Fruit fly (Drosophila melanogaster): ENCODE data around the gene CG14995.

CG14995 gene

DNA sequence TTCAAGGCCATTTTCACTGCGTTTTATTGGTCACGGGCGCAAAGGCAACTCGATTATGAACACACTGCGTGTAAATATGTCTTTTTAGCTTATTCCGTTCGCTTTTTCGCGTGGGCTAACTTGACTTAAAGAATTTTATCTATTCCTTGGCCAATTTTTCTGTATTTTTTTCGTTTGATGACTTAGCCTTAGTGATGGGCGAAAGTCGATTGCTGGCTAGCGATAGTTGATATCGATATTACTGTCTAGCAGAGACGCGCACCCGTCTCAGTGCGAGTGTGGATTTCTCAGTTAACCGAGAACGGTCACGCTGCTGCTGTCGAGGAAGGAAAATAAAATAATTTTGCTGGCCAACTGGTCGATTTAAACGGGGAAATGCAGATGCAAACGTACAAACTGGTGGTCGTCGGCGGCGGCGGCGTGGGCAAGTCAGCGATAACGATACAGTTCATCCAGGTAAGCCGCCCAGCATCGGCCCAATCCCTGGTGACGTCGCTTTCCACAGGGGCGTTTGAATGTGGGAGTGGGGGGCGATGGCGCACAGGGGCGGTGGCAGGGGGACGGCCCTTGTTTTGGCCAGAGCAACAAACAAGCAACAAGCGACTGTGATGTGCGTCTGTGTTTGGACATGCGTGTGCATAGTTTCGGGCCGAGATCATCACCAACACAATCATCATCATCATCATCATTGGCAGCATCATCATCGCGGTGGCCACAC lies 35.9 kb upstream of the CG14995 start, which contains the start of the genes Rop and Ras64B:
TSS of gene Rop (minus strand) at position 193 of the 718 bp plus-strand sequence.
TSS of gene Ras64B (plus strand) at position 273 of the 718 bp plus-strand sequence.
- peak; percentile 23; the same call in 1 of the 2 replicates for TF ChIP-seq Ets98B (GFP tag; IDR thresholded peaks at IDR 0.05)
- TF ChIP-seq CG34367 (tag; optimal IDR thresholded peaks at IDR 0.05), result no peak
- TF ChIP-seq CG32121 (GFP tag; IDR thresholded peaks at IDR 0.05), result no peak
- peak; percentile 1 for TF ChIP-seq CG15710 (tag; optimal IDR thresholded peaks at IDR 0.05)
- no peak for TF ChIP-seq CG12605 (GFP tag; IDR thresholded peaks at IDR 0.05)
- no peak; the same call in 2 of the 3 replicates for TF ChIP-seq fd96Ca (GFP tag; IDR thresholded peaks at IDR 0.05)
- TF ChIP-seq Pif1B (GFP tag; optimal IDR thresholded peaks at IDR 0.05), result no peak
- no peak for TF ChIP-seq gl (tag; optimal IDR thresholded peaks at IDR 0.05)
- TF ChIP-seq CG4496 (GFP tag; IDR thresholded peaks at IDR 0.05), result no peak
- no peak for TF ChIP-seq rn (GFP tag; IDR thresholded peaks at IDR 0.05)
- TF ChIP-seq CG8301 (tag; optimal IDR thresholded peaks at IDR 0.05), result no peak
- peak; percentile 57 for TF ChIP-seq EcR (GFP tag; optimal IDR thresholded peaks at IDR 0.05)
- no peak for TF ChIP-seq D1 (tag; optimal IDR thresholded peaks at IDR 0.05)

DNA sequence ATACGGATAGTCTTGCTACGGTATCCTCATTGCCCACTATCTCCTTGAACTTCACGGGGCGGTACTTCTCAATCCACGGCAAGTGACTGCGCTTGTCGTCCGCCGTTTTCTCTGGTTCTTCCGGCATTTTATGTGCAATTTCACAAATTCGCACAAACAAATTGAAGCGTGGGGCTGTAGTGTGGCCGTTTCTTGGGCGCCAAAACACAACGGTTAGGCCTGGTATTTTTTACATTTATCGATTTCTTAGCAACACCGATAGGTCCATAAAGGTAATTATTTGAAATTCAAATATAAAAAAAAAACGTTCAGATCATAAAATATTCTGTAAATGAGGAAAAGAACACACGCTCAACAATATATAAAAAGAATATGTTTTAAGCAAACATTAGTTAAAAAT lies 32.8 kb upstream of the CG14995 start, which contains the start of gene RfC4:
TSS of gene RfC4 (minus strand) at position 182 of the 400 bp plus-strand sequence.
- no peak for TF ChIP-seq Snoo (tag; optimal IDR thresholded peaks at IDR 0.05)
- TF ChIP-seq CG4496 (GFP tag; IDR thresholded peaks at IDR 0.05), result no peak
- no peak for TF ChIP-seq rn (GFP tag; IDR thresholded peaks at IDR 0.05)
- TF ChIP-seq CG9948 (tag; optimal IDR thresholded peaks at IDR 0.05), result no peak
- no peak for TF ChIP-seq gl (tag; optimal IDR thresholded peaks at IDR 0.05)
- TF ChIP-seq Pif1A (GFP tag; optimal IDR thresholded peaks at IDR 0.05), result no peak
- no peak for TF ChIP-seq EcR (GFP tag; optimal IDR thresholded peaks at IDR 0.05)

DNA sequence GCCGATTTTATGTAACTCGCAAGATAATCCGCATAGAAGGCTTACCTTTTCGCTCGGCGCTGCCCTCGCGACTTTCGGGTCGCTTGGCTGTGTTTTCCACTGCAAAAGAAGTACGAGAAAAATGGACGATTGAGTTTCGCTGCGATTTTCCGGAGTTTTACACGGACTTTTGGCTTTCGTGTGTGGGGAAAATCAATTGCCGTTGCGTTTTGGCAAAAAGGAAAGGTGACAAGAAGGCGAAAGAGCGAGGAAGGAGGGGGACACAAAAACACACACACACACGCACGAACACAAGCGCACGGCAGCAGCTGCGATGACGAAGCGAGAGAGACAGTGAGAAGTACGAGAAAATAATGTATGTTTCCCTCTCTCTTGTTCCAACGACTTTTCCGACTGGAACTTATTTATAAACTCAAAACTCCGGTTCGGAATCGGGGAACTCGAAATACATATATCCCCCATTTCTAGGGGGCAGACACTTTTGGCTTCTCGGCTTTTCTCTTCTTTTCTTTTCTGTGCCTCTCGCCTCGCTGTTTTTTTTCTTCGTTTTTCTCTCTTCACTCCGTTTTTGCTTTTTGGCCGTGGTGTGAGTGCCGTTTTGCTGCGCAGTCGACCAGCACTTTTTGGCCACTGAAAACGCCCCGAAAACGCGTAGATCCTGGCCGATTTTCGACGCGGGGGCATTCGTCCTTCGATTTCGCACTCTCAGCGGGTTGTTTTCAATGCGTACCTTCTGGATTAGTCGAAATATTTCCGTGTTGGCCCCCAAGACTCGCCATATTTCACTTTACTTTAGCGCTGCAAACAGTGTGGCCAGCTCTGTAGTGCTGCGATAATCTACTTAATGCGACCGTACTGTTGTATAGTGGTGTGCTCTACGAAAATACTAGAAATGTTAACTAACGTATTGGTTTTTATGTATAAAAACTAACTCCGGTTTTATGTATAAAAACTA lies 30.9 kb upstream of the CG14995 start, which contains the start of gene ens:
TSS of gene ens (minus strand) at position 827 of the 955 bp plus-strand sequence.
- TF ChIP-seq CG32121 (GFP tag; IDR thresholded peaks at IDR 0.05), result peak; percentile 40
- peak; percentile 2 for TF ChIP-seq CG34367 (tag; optimal IDR thresholded peaks at IDR 0.05)
- TF ChIP-seq gl (tag; optimal IDR thresholded peaks at IDR 0.05), result peak; percentile 31
- peak; percentile 17; the same call in 1 of the 2 replicates for TF ChIP-seq CG12605 (GFP tag; IDR thresholded peaks at IDR 0.05)
- no peak for TF ChIP-seq Ets98B (GFP tag; IDR thresholded peaks at IDR 0.05)
- no peak for TF ChIP-seq Pif1A (GFP tag; optimal IDR thresholded peaks at IDR 0.05)
- TF ChIP-seq Snoo (tag; optimal IDR thresholded peaks at IDR 0.05), result peak; percentile 20
- peak; percentile 14 for TF ChIP-seq EcR (GFP tag; optimal IDR thresholded peaks at IDR 0.05)
- peak; percentile 15 for TF ChIP-seq CG15710 (tag; optimal IDR thresholded peaks at IDR 0.05)

DNA sequence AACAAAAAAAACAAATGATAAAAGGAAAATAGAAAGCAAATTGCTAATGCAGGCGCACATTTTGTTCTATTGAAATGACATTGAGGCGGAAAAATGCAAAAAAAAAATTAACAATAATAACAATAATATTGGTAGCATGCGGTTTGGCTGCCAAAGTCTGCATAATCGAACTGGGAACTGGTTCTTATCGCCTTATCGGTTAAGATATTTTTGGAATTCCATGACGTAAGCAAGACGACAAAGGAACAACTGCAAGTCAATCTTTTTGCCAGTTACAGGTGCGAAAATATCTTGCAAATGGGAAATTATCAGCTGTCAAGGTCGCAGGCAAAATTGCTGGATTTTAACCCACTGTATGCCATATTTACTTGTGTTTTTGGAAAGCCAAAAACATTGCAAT lies 29.5 kb upstream of the CG14995 start:
- no peak for TF ChIP-seq fd96Ca (GFP tag; IDR thresholded peaks at IDR 0.05)
- no peak for TF ChIP-seq CG13204 (GFP tag; optimal IDR thresholded peaks at IDR 0.05)
- no peak for TF ChIP-seq Pif1A (GFP tag; optimal IDR thresholded peaks at IDR 0.05)
- no peak for TF ChIP-seq CG8301 (tag; optimal IDR thresholded peaks at IDR 0.05)
- no peak for TF ChIP-seq CG8159 (tag; optimal IDR thresholded peaks at IDR 0.05)
- TF ChIP-seq CG14655 (GFP tag; optimal IDR thresholded peaks at IDR 0.05), result no peak
- no peak for TF ChIP-seq D1 (tag; optimal IDR thresholded peaks at IDR 0.05)
- TF ChIP-seq CG10348 (GFP tag; IDR thresholded peaks at IDR 0.05), result no peak
- TF ChIP-seq CG9948 (tag; optimal IDR thresholded peaks at IDR 0.05), result no peak
- no peak for TF ChIP-seq Snoo (tag; optimal IDR thresholded peaks at IDR 0.05)
- TF ChIP-seq Ets98B (GFP tag; IDR thresholded peaks at IDR 0.05), result no peak
- no peak for TF ChIP-seq EcR (GFP tag; optimal IDR thresholded peaks at IDR 0.05)
- TF ChIP-seq CG12605 (GFP tag; IDR thresholded peaks at IDR 0.05), result no peak

DNA sequence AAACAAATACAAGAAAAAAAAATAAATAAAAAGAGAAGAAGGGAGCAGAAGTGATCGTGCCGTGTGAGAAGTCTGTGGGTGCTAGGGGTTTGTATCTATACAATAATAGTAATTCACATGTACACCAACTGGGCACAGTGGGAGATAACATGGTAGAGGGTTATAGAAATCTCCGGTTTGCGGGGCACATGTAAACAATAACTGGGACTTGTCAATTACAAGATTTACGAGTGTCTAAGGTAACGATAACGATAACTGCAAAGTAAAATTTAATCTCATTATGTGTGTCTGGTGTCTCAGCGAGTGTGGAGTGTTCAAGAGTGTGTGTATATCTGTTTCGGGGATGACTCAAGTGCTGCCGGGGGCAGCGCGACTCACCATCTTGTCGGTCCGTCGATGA lies 27.7 kb upstream of the CG14995 start:
- TF ChIP-seq Pif1B (GFP tag; optimal IDR thresholded peaks at IDR 0.05), result no peak
- TF ChIP-seq CG4496 (GFP tag; IDR thresholded peaks at IDR 0.05), result no peak
- TF ChIP-seq CG8159 (tag; optimal IDR thresholded peaks at IDR 0.05), result no peak
- TF ChIP-seq EcR (GFP tag; optimal IDR thresholded peaks at IDR 0.05), result no peak
- no peak for TF ChIP-seq D1 (tag; optimal IDR thresholded peaks at IDR 0.05)
- TF ChIP-seq CG9948 (tag; optimal IDR thresholded peaks at IDR 0.05), result no peak
- no peak for TF ChIP-seq Snoo (tag; optimal IDR thresholded peaks at IDR 0.05)
- no peak for TF ChIP-seq CG13204 (GFP tag; optimal IDR thresholded peaks at IDR 0.05)

DNA sequence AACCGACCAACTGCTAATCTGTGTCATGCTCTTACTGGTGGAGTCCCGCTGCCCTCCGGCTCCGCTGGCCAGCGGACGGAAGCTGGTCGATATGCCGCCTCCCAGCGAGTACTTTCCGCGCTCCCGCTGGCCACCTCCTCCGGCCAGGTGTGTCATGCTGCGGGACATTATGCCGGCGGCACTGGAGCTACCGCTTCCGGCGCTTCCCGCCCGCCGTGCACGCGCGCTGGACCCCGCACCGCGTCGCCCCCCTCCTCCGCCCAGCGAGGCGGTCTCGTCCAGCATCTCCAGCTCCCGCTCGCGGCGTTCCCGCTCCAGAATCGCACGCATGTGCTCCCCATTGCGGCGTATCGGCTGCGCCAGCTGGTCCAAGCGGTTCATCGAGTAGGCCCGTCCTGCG lies 25.5 kb upstream of the CG14995 start:
- no peak for TF ChIP-seq CG12605 (GFP tag; IDR thresholded peaks at IDR 0.05)
- no peak for TF ChIP-seq EcR (GFP tag; optimal IDR thresholded peaks at IDR 0.05)
- TF ChIP-seq D1 (tag; optimal IDR thresholded peaks at IDR 0.05), result no peak
- no peak for TF ChIP-seq CG14655 (GFP tag; optimal IDR thresholded peaks at IDR 0.05)
- no peak for TF ChIP-seq CG9948 (tag; optimal IDR thresholded peaks at IDR 0.05)
- TF ChIP-seq CG32121 (GFP tag; IDR thresholded peaks at IDR 0.05), result no peak
- TF ChIP-seq Snoo (tag; optimal IDR thresholded peaks at IDR 0.05), result no peak
- TF ChIP-seq CG13204 (GFP tag; optimal IDR thresholded peaks at IDR 0.05), result no peak
- TF ChIP-seq CG17806 (tag; optimal IDR thresholded peaks at IDR 0.05), result no peak
- no peak for TF ChIP-seq Ets98B (GFP tag; IDR thresholded peaks at IDR 0.05)
- TF ChIP-seq gl (tag; optimal IDR thresholded peaks at IDR 0.05), result no peak
- TF ChIP-seq rn (GFP tag; IDR thresholded peaks at IDR 0.05), result no peak
- TF ChIP-seq CG15710 (tag; optimal IDR thresholded peaks at IDR 0.05), result no peak
